Fruit fly (Drosophila melanogaster) whole organism, embryonic: Measurements from ENCODE around the gene Cyp12a5.

Experiments
- BtbVII ChIP-seq: fragments of 200-800 bp; sonication (Bioruptor generic); optimal IDR thresholded peaks from 3 replicates; lab custom pipeline; 2017; ENCODE audit warnings: missing biosample characterization, mild to moderate bottlenecking, missing genetic modification characterization
- CG10147 ChIP-seq: fragments of 200-800 bp; sonication (Bioruptor generic); optimal IDR thresholded peaks from 2 replicates; lab custom pipeline; 2019; ENCODE audit warnings: missing biosample characterization, mild to moderate bottlenecking, missing genetic modification characterization, moderate library complexity
- CG10959 ChIP-seq: fragments of 200-800 bp; sonication (Bioruptor generic); IDR thresholded peaks from 2 replicates; pipeline ENCODE4 v1.3.6; 2022; ENCODE audit warnings: missing biosample characterization, missing genetic modification characterization
- CG11504 ChIP-seq: fragments of 200-800 bp; sonication (Bioruptor generic); optimal IDR thresholded peaks from 3 replicates; lab custom pipeline; 2019; ENCODE audit warnings: missing biosample characterization, mild to moderate bottlenecking, missing genetic modification characterization, moderate library complexity
- CG12299 ChIP-seq: fragments of 200-800 bp; sonication (Bioruptor generic); optimal IDR thresholded peaks from 2 replicates; lab custom pipeline; 2018; ENCODE audit warnings: missing biosample characterization, mild to moderate bottlenecking, missing genetic modification characterization
- CG12391 ChIP-seq: fragments of 200-800 bp; sonication (Bioruptor generic); optimal IDR thresholded peaks from 3 replicates; lab custom pipeline; 2018; ENCODE audit warnings: missing biosample characterization, mild to moderate bottlenecking, missing genetic modification characterization, moderate library complexity
- CG13424 ChIP-seq: fragments of 200-800 bp; sonication (Bioruptor generic); optimal IDR thresholded peaks from 2 replicates; lab custom pipeline; 2019; ENCODE audit warnings: missing biosample characterization, mild to moderate bottlenecking, missing genetic modification characterization, moderate library complexity
- CG14860 ChIP-seq: fragments of 200-800 bp; sonication (Bioruptor generic); IDR thresholded peaks from 3 replicates; pipeline ENCODE4 v1.3.6; 2022; ENCODE audit warnings: missing biosample characterization, missing genetic modification characterization; ENCODE audit not compliant: partially characterized antibody
- CG1529 ChIP-seq: fragments of 200-800 bp; sonication (Bioruptor generic); optimal IDR thresholded peaks from 3 replicates; lab custom pipeline; 2018; ENCODE audit warnings: missing biosample characterization, missing genetic modification characterization
- CG17912 ChIP-seq: fragments of 200-800 bp; sonication (Bioruptor generic); optimal IDR thresholded peaks from 2 replicates; lab custom pipeline; 2018; ENCODE audit warnings: missing biosample characterization, mild to moderate bottlenecking, missing genetic modification characterization
- CG18476 ChIP-seq: fragments of 200-800 bp; sonication (Bioruptor generic); optimal IDR thresholded peaks from 2 replicates; lab custom pipeline; 2016; ENCODE audit warnings: missing biosample characterization, mild to moderate bottlenecking, missing genetic modification characterization
- CG2120 ChIP-seq: fragments of 200-800 bp; sonication (Bioruptor generic); optimal IDR thresholded peaks from 3 replicates; lab custom pipeline; 2016; ENCODE audit warnings: missing biosample characterization, missing genetic modification characterization
- CG31388 ChIP-seq: fragments of 200-800 bp; sonication (Bioruptor generic); optimal IDR thresholded peaks from 2 replicates; lab custom pipeline; 2016; ENCODE audit warnings: missing biosample characterization, missing genetic modification characterization
- CG32767 ChIP-seq: fragments of 200-800 bp; sonication (Bioruptor generic); IDR thresholded peaks from 2 replicates; pipeline ENCODE4 v1.3.6; 2022; ENCODE audit warnings: missing biosample characterization, missing genetic modification characterization
- CG4730 ChIP-seq: fragments of 200-800 bp; sonication (Bioruptor generic); IDR thresholded peaks from 2 replicates; pipeline ENCODE4 v1.3.6; 2022; ENCODE audit warnings: missing biosample characterization, missing genetic modification characterization
- CG4820 ChIP-seq: fragments of 200-800 bp; sonication (Bioruptor generic); optimal IDR thresholded peaks from 3 replicates; lab custom pipeline; 2016; ENCODE audit warnings: missing biosample characterization, missing genetic modification characterization
- CG5953 ChIP-seq: fragments of 200-800 bp; sonication (Bioruptor generic); IDR thresholded peaks from 2 replicates; pipeline ENCODE4 v1.3.6; 2022; ENCODE audit warnings: missing biosample characterization, missing genetic modification characterization
- CG6175 ChIP-seq: fragments of 200-800 bp; sonication (Bioruptor generic); IDR thresholded peaks from 3 replicates; pipeline ENCODE4 v1.3.6; 2022; ENCODE audit warnings: missing biosample characterization, missing genetic modification characterization
- CG6272 ChIP-seq: fragments of 200-800 bp; sonication (Bioruptor generic); IDR thresholded peaks from 2 replicates; pipeline ENCODE4 v1.3.6; 2022; ENCODE audit warnings: missing biosample characterization, missing genetic modification characterization
- CG7372 ChIP-seq: fragments of 200-800 bp; sonication (Bioruptor generic); IDR thresholded peaks from 2 replicates; pipeline ENCODE4 v1.3.6; 2022; ENCODE audit warnings: missing biosample characterization, missing genetic modification characterization
- CG9817 ChIP-seq: fragments of 200-800 bp; sonication (Bioruptor generic); optimal IDR thresholded peaks from 2 replicates; lab custom pipeline; 2018; ENCODE audit warnings: missing biosample characterization, mild to moderate bottlenecking, missing genetic modification characterization, moderate library complexity
- CG9932 ChIP-seq: fragments of 200-800 bp; sonication (Bioruptor generic); IDR thresholded peaks from 2 replicates; pipeline ENCODE4 v1.3.6; 2022; ENCODE audit warnings: missing biosample characterization, missing genetic modification characterization
- Ets65A ChIP-seq: fragments of 200-800 bp; sonication (Bioruptor generic); peaks from one replicate; lab custom pipeline; 2016; ENCODE audit warnings: missing biosample characterization, missing genetic modification characterization
- HLH3B ChIP-seq: fragments of 200-800 bp; sonication (Bioruptor generic); IDR thresholded peaks from 2 replicates; pipeline ENCODE4 v1.3.6; 2022; ENCODE audit warnings: missing biosample characterization, missing genetic modification characterization
- Kr ChIP-seq: fragments of 200-800 bp; sonication (Bioruptor generic); optimal IDR thresholded peaks from 2 replicates; lab custom pipeline; 2017; ENCODE audit warnings: missing biosample characterization, mild to moderate bottlenecking, missing genetic modification characterization
- Mes4 ChIP-seq: fragments of 200-800 bp; sonication (Bioruptor generic); optimal IDR thresholded peaks from 2 replicates; lab custom pipeline; 2016; ENCODE audit warnings: missing biosample characterization, missing genetic modification characterization
- PHDP ChIP-seq: fragments of 200-800 bp; sonication (Bioruptor generic); optimal IDR thresholded peaks from 3 replicates; lab custom pipeline; 2018; ENCODE audit warnings: missing biosample characterization, mild to moderate bottlenecking, missing genetic modification characterization, moderate library complexity
- Sry-δ ChIP-seq: fragments of 200-800 bp; sonication (Bioruptor generic); optimal IDR thresholded peaks from 2 replicates; lab custom pipeline; 2016; ENCODE audit warnings: missing biosample characterization, missing genetic modification characterization
- Xrp1 ChIP-seq: fragments of 200-800 bp; sonication (Bioruptor generic); IDR thresholded peaks from 2 replicates; pipeline ENCODE4 v1.3.6; 2022; ENCODE audit warnings: missing biosample characterization, missing genetic modification characterization
- amos ChIP-seq: fragments of 200-800 bp; sonication (Bioruptor generic); IDR thresholded peaks from 2 replicates; pipeline ENCODE4 v1.3.6; 2022; ENCODE audit warnings: missing biosample characterization, missing genetic modification characterization; ENCODE audit not compliant: partially characterized antibody
- bsh ChIP-seq, 2 experiments: fragments of 200-800 bp; sonication (Bioruptor generic); optimal IDR thresholded peaks; 2 replicates each; lab custom pipeline; 2017 to 2018; ENCODE audit warnings: mild to moderate bottlenecking in 2 of 2, missing biosample characterization in 2 of 2, missing genetic modification characterization in 2 of 2, moderate library complexity in 1 of 2
- btn ChIP-seq: fragments of 200-800 bp; sonication (Bioruptor generic); optimal IDR thresholded peaks from 2 replicates; lab custom pipeline; 2016; ENCODE audit warnings: missing biosample characterization, missing genetic modification characterization
- chif ChIP-seq, 2 experiments: fragments of 200-800 bp; sonication (Bioruptor generic); optimal IDR thresholded peaks; 3 replicates each; lab custom pipeline; 2016; ENCODE audit warnings: missing biosample characterization in 2 of 2, missing genetic modification characterization in 2 of 2
- cwo ChIP-seq: fragments of 200-800 bp; sonication (Bioruptor generic); optimal IDR thresholded peaks from 3 replicates; lab custom pipeline; 2017; ENCODE audit warnings: missing biosample characterization, missing genetic modification characterization, mild to moderate bottlenecking, moderate library complexity, missing genetic modification reagents
- fru ChIP-seq: fragments of >200 bp; optimal IDR thresholded peaks from 2 replicates; lab custom pipeline; 2017
- gem ChIP-seq: fragments of 200-800 bp; sonication (Bioruptor generic); optimal IDR thresholded peaks from 2 replicates; lab custom pipeline; 2019; ENCODE audit warnings: missing biosample characterization, mild to moderate bottlenecking, missing genetic modification characterization, moderate library complexity
- ham ChIP-seq: fragments of 200-800 bp; sonication (Bioruptor generic); IDR thresholded peaks from 2 replicates; pipeline ENCODE4 v1.3.6; 2022; ENCODE audit warnings: missing biosample characterization, missing genetic modification characterization
- kah ChIP-seq: fragments of 200-800 bp; sonication (Bioruptor generic); optimal IDR thresholded peaks from 2 replicates; lab custom pipeline; 2018; ENCODE audit warnings: missing biosample characterization, mild to moderate bottlenecking, missing genetic modification characterization
- lola ChIP-seq, 3 experiments: fragments of >200 bp in 2 of 3; fragments of 200-800 bp in 1 of 3; sonication (Bioruptor generic) in 1 of 3; optimal IDR thresholded peaks; 2 replicates each; lab custom pipeline; 2017 to 2019; ENCODE audit warnings: missing biosample characterization in 3 of 3, missing genetic modification characterization in 3 of 3, mild to moderate bottlenecking in 1 of 3, moderate library complexity in 1 of 3
- nom ChIP-seq: fragments of 200-800 bp; sonication (Bioruptor generic); optimal IDR thresholded peaks from 2 replicates; lab custom pipeline; 2017; ENCODE audit warnings: missing biosample characterization, missing genetic modification characterization, mild to moderate bottlenecking, moderate library complexity, missing genetic modification reagents
- oc ChIP-seq: fragments of 200-800 bp; sonication (Bioruptor generic); optimal IDR thresholded peaks from 2 replicates; lab custom pipeline; 2018; ENCODE audit warnings: missing biosample characterization, mild to moderate bottlenecking, missing genetic modification characterization, moderate library complexity
- pan ChIP-seq, 4 experiments: fragments of >200 bp in 3 of 4; fragments of 200-800 bp in 1 of 4; sonication (Bioruptor generic) in 1 of 4; optimal IDR thresholded peaks in 3 of 4; IDR thresholded peaks in 1 of 4; 2 replicates each; pipeline versions ENCODE4 v1.3.6 to Lab custom; 2017 to 2022; ENCODE audit warnings: missing biosample characterization in 2 of 4, missing genetic modification characterization in 2 of 4, mixed read lengths in 1 of 4
- prd ChIP-seq, 3 experiments: fragments of >200 bp in 2 of 3; fragments of 200-800 bp in 1 of 3; sonication (Bioruptor generic) in 1 of 3; optimal IDR thresholded peaks in 2 of 3; IDR thresholded peaks in 1 of 3; 2 replicates in 2 of 3; 3 replicates in 1 of 3; pipeline versions ENCODE4 v1.3.6 to Lab custom; 2017 to 2022; ENCODE audit warnings: missing biosample characterization in 1 of 3, missing genetic modification characterization in 1 of 3
- rib ChIP-seq: fragments of 200-800 bp; sonication (Bioruptor generic); IDR thresholded peaks from 2 replicates; pipeline ENCODE4 v1.3.6; 2022; ENCODE audit warnings: missing biosample characterization, missing genetic modification characterization
- schlank ChIP-seq: fragments of 200-800 bp; sonication (Bioruptor generic); optimal IDR thresholded peaks from 2 replicates; lab custom pipeline; 2018; ENCODE audit warnings: missing biosample characterization, mild to moderate bottlenecking, missing genetic modification characterization
- sisA ChIP-seq: fragments of 200-800 bp; sonication (Bioruptor generic); IDR thresholded peaks from 2 replicates; pipeline ENCODE4 v1.3.6; 2022; ENCODE audit warnings: missing biosample characterization, missing genetic modification characterization
- trh ChIP-seq: fragments of 200-800 bp; sonication (Bioruptor generic); optimal IDR thresholded peaks from 2 replicates; lab custom pipeline; 2016; ENCODE audit warnings: missing biosample characterization, missing genetic modification characterization
- wor ChIP-seq: fragments of 200-800 bp; sonication (Bioruptor generic); IDR thresholded peaks from 2 replicates; pipeline ENCODE4 v1.3.6; 2022; ENCODE audit warnings: missing biosample characterization, missing genetic modification characterization

The Cyp12a5 gene

DNA sequence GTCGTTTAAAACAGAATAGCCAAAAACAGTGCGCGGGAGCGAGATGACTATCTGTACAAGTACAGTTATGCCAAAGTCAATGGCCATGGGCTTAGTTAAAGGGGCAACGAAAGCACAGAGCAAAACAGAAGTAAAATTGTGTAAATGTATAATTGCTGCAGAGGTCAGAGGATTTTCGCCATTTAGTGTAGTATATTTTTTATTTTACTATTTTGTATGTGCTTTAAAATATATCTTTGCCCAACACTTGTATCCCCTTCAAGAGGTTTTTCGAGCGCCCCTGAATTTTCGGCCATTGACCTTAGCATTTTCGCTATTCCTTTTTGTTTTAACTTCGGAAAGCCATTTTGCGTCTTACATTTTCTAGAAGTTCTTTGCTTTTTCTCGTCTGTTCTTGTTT, 25.5 kb downstream of the Cyp12a5 start (continued):
- TF ChIP-seq Mes4 (no peak), sisA (0 out of 2 replicates have a peak, but pooled peaks have one; percentile 3), nom (GFP tag; lab: Kevin White, UChicago) (no peak), CG1529 (no peak), wor (GFP tag; lab: Robert Waterston, UW) (no peak), CG13424 (tag; lab: Kevin White, UChicago) (peak; percentile 17), rib (GFP tag; lab: Robert Waterston, UW) (no peak), lola (GFP tag; optimal IDR thresholded peaks at IDR 0.05; lab: Kevin White, UChicago) (no peak), Kr (no peak), cwo (GFP tag; lab: Kevin White, UChicago) (no peak), CG6272 (GFP tag; lab: Robert Waterston, UW) (no peak), gem (tag; lab: Kevin White, UChicago) (peak; percentile 34), Ets65A (GFP tag; lab: Kevin White, UChicago) (no peak), oc (no peak), CG7372 (GFP tag; lab: Robert Waterston, UW) (no peak), CG9817 (tag; lab: Kevin White, UChicago) (no peak), amos (GFP tag; lab: Robert Waterston, UW) (no peak), bsh (GFP tag; optimal IDR thresholded peaks at IDR 0.05; lab: Kevin White, UChicago) (peak in 1 of 2 experiments; percentile 13), CG10959 (GFP tag; lab: Robert Waterston, UW) (no peak), CG12299 (tag; lab: Kevin White, UChicago) (no peak), CG10147 (GFP tag; lab: Kevin White, UChicago) (no peak), CG11504 (tag; lab: Kevin White, UChicago) (peak; percentile 24), pan (optimal IDR thresholded peaks at IDR 0.05; lab: Kevin White, UChicago) (no peak), pan (GFP tag; optimal IDR thresholded peaks at IDR 0.05 in 1 of 2, IDR thresholded peaks at IDR 0.05 in 1 of 2) (peak in 1 of 2 experiments; percentile 29), CG14860 (no peak), Xrp1 (GFP tag; lab: Robert Waterston, UW) (peak; percentile 23; the same call in 1 of the 2 replicates), CG4730 (GFP tag; lab: Robert Waterston, UW) (peak; percentile 24; the same call in 1 of the 2 replicates), CG2120 (GFP tag; lab: Kevin White, UChicago) (peak; percentile 22)

DNA sequence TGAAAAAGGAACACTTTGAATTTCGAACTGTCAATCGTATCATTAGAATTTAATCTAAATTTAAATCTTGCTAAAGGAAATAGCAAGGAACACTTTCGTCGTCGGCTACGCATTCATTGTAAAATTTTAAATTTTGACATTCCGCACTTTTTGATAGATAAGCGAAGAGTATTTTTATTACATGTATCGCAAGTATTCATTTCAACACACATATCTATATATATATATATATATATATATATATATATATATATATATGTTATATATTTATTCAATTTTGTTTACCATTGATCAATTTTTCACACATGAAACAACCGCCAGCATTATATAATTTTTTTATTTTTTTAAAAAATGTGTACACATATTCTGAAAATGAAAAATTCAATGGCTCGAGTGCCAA, 27.3 kb downstream of the Cyp12a5 start, which contains the start of gene CG11779:
Gene CG11779 (minus strand): TSS at position 101 of the 400 bp plus-strand sequence.
- no peak for TF ChIP-seq Sry-δ (GFP tag; lab: Kevin White, UChicago)
- no peak for TF ChIP-seq CG4820 (GFP tag; lab: Kevin White, UChicago)
- no peak for TF ChIP-seq fru (lab: Kevin White, UChicago)
- TF ChIP-seq CG9932 (GFP tag; lab: Robert Waterston, UW), result no peak
- TF ChIP-seq schlank (tag; lab: Kevin White, UChicago), result no peak
- TF ChIP-seq, all 482 proteins: peak for 0

DNA sequence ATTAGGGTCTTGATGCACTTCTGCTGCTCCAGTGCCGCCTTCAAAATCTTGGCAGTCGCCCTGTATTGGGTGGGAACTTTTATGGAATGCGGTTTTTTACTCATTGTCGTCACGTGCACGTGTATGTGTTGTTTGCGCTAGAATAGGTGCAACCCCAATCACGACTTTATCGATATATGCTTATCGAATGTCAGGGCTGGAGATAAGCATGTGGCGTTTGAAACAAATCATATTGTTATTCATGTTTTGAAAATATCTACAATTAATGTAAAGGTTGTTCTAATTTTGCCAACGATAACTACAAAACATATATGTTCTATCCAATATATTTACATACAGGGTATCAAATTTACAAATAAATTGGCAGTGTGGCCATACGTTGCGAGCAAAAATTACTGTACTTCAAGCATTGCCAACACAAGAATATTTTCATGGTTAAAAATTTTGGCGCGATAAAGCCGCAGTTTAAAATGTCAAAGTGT, 29.7 kb downstream of the Cyp12a5 start, which contains the start of the genes CG42359 and Nsun5:
Gene CG42359 (minus strand): TSS at position 166 of the 482 bp plus-strand sequence.
Gene Nsun5 (minus strand): TSS at position 166 of the 482 bp plus-strand sequence.
- peak; percentile 51; the same call in 1 of the 2 replicates for TF ChIP-seq CG5953 (GFP tag; lab: Robert Waterston, UW)
- TF ChIP-seq CG13424 (tag; lab: Kevin White, UChicago), result peak; percentile 88
- TF ChIP-seq BtbVII (GFP tag; lab: Kevin White, UChicago), result peak; percentile 79
- TF ChIP-seq CG31388 (GFP tag; lab: Kevin White, UChicago), result peak; percentile 63
- TF ChIP-seq CG32767 (GFP tag; lab: Robert Waterston, UW), result peak; percentile 85
- peak; percentile 96 for TF ChIP-seq CG12391 (tag; lab: Kevin White, UChicago)
- no peak for TF ChIP-seq kah (GFP tag; lab: Kevin White, UChicago)
- TF ChIP-seq prd (optimal IDR thresholded peaks at IDR 0.05; lab: Kevin White, UChicago), result no peak
- peak; percentile 95 for TF ChIP-seq prd (GFP tag; IDR thresholded peaks at IDR 0.05; lab: Robert Waterston, UW)
- TF ChIP-seq btn (GFP tag; lab: Kevin White, UChicago), result peak; percentile 65
- TF ChIP-seq chif (GFP tag; optimal IDR thresholded peaks at IDR 0.05; lab: Kevin White, UChicago), result peak; percentile 83 to 90
- TF ChIP-seq CG6175 (GFP tag; lab: Robert Waterston, UW), result peak; percentile 78
- TF ChIP-seq HLH3B (GFP tag; lab: Robert Waterston, UW), result peak; percentile 90
- peak; percentile 37 for TF ChIP-seq CG17912
- peak; percentile 61; the same call in 1 of the 2 replicates for TF ChIP-seq ham (GFP tag; lab: Robert Waterston, UW)
- peak; percentile 93 for TF ChIP-seq PHDP (tag; lab: Kevin White, UChicago)
- peak; percentile 82 for TF ChIP-seq trh (GFP tag; lab: Kevin White, UChicago)
- peak; percentile 90 for TF ChIP-seq CG18476 (GFP tag; lab: Kevin White, UChicago)
